Worm (Caenorhabditis elegans): Measurements from ENCODE around the gene R74.8.

The R74.8 gene

ce11 chrIII:4191091-4191638 is 14.9 kb upstream of the R74.8 start, which contains the start of gene dnj-16 (continued):
- TF ChIP-seq irx-1 (tag; optimal IDR thresholded peaks at IDR 0.05) (no peak), lin-13 (GFP tag; optimal IDR thresholded peaks at IDR 0.05) (no peak), sptf-1 (tag; optimal IDR thresholded peaks at IDR 0.05) (no peak), nhr-47 (tag; optimal IDR thresholded peaks at IDR 0.05) (peak; percentile 8), skn-1 (tag; optimal IDR thresholded peaks at IDR 0.05) (peak; percentile 29), nhr-77 (tag; optimal IDR thresholded peaks at IDR 0.05) (no peak), lsy-2 (tag; optimal IDR thresholded peaks at IDR 0.05) (peak; percentile 14 to 62), zip-4 (GFP tag; optimal IDR thresholded peaks at IDR 0.05) (peak; percentile 34), hlh-17 (GFP tag; optimal IDR thresholded peaks at IDR 0.05; ENCODE audit: borderline replicate concordance) (no peak), snu-23 (GFP tag; optimal IDR thresholded peaks at IDR 0.05) (peak; percentile 17), nhr-28 (tag; optimal IDR thresholded peaks at IDR 0.05) (no peak), mef-2 (tag; optimal IDR thresholded peaks at IDR 0.05) (no peak), ztf-11 (tag; optimal IDR thresholded peaks at IDR 0.05) (no peak), unc-86 (tag; optimal IDR thresholded peaks at IDR 0.05) (no peak), nhr-237 (tag; optimal IDR thresholded peaks at IDR 0.05) (peak; percentile 25), swsn-7 (tag; optimal IDR thresholded peaks at IDR 0.05) (no peak), mdl-1 (tag; optimal IDR thresholded peaks at IDR 0.05) (no peak), grh-1 (GFP tag; IDR thresholded peaks at IDR 0.05) (no peak), sox-4 (tag; optimal IDR thresholded peaks at IDR 0.05) (no peak), mep-1 (tag; optimal IDR thresholded peaks at IDR 0.05) (peak; percentile 60)

ce11 chrIII:4193659-4194103 is 12.4 kb upstream of the R74.8 start, which contains the start of gene xbp-1:
TSS of gene xbp-1 (plus strand) at chrIII:4193809.
- TF ChIP-seq ceh-90 (tag; optimal IDR thresholded peaks at IDR 0.05) (no peak), zag-1 (tag; optimal IDR thresholded peaks at IDR 0.05) (no peak), ceh-8 (GFP tag; optimal IDR thresholded peaks at IDR 0.05) (peak; percentile 30), F16B12.6 (tag; optimal IDR thresholded peaks at IDR 0.05) (peak; percentile 44), ztf-4 (tag; optimal IDR thresholded peaks at IDR 0.05) (peak; percentile 66), egl-27 (tag; optimal IDR thresholded peaks at IDR 0.05) (peak in 1 of 2 experiments; percentile 65), snpc-4 (tag; optimal IDR thresholded peaks at IDR 0.05) (peak; percentile 69), nhr-47 (tag; optimal IDR thresholded peaks at IDR 0.05) (peak; percentile 88), mef-2 (tag; optimal IDR thresholded peaks at IDR 0.05) (no peak), efl-1 (optimal IDR thresholded peaks at IDR 0.05) (peak; percentile 76 to 86), efl-1 (GFP tag; optimal IDR thresholded peaks at IDR 0.05 in 1 of 2) (peak; percentile 67 to 95), ets-5 (GFP tag; IDR thresholded peaks at IDR 0.05) (no peak), pqm-1 (tag; optimal IDR thresholded peaks at IDR 0.05) (peak; percentile 79), elt-3 (tag; optimal IDR thresholded peaks at IDR 0.05) (peak in 4 of 6 experiments; percentile 25 to 75 (median 64)), C16A3.4 (tag; optimal IDR thresholded peaks at IDR 0.05) (peak; percentile 79), egl-13 (tag; optimal IDR thresholded peaks at IDR 0.05) (peak; percentile 68), nhr-85 (tag) (peak; percentile 73), unc-30 (tag; optimal IDR thresholded peaks at IDR 0.05) (no peak), zip-4 (GFP tag; optimal IDR thresholded peaks at IDR 0.05) (peak; percentile 99), irx-1 (tag; optimal IDR thresholded peaks at IDR 0.05) (peak; percentile 45), ceh-63 (GFP tag; optimal IDR thresholded peaks at IDR 0.05) (no peak), sox-4 (tag; optimal IDR thresholded peaks at IDR 0.05) (no peak), ceh-82 (tag; optimal IDR thresholded peaks at IDR 0.05) (peak; percentile 86 to 94 (median 88)), aly-2 (tag; optimal IDR thresholded peaks at IDR 0.05) (peak; percentile 45), aha-1 (tag; optimal IDR thresholded peaks at IDR 0.05) (no peak), nhr-84 (tag; optimal IDR thresholded peaks at IDR 0.05) (no peak), grh-1 (GFP tag; IDR thresholded peaks at IDR 0.05) (no peak), C34B4.2 (tag; optimal IDR thresholded peaks at IDR 0.05) (no peak), dsc-1 (tag; optimal IDR thresholded peaks at IDR 0.05) (peak; percentile 54), mep-1 (tag; optimal IDR thresholded peaks at IDR 0.05) (peak; percentile 91), ztf-11 (tag; optimal IDR thresholded peaks at IDR 0.05) (peak in 1 of 2 experiments; percentile 31), mab-9 (GFP tag; IDR thresholded peaks at IDR 0.05) (no peak), sptf-1 (tag; optimal IDR thresholded peaks at IDR 0.05) (no peak), efl-3 (GFP tag; optimal IDR thresholded peaks at IDR 0.05) (no peak), isw-1 (GFP tag; IDR thresholded peaks at IDR 0.05) (peak; percentile 79), nhr-90 (tag; optimal IDR thresholded peaks at IDR 0.05; ENCODE audit: poor library complexity) (peak; percentile 80), C04F5.9 (tag; optimal IDR thresholded peaks at IDR 0.05) (no peak), nhr-237 (tag; optimal IDR thresholded peaks at IDR 0.05) (peak; percentile 85), nhr-19 (GFP tag; conservative IDR thresholded peaks at IDR 0.05) (peak; percentile 67), pag-3 (tag; optimal IDR thresholded peaks at IDR 0.05; ENCODE audit: borderline replicate concordance, insufficient read depth) (no peak)
